Worm (Caenorhabditis elegans): Measurements from ENCODE around the gene C44H4.4.

C44H4.4 gene

DNA sequence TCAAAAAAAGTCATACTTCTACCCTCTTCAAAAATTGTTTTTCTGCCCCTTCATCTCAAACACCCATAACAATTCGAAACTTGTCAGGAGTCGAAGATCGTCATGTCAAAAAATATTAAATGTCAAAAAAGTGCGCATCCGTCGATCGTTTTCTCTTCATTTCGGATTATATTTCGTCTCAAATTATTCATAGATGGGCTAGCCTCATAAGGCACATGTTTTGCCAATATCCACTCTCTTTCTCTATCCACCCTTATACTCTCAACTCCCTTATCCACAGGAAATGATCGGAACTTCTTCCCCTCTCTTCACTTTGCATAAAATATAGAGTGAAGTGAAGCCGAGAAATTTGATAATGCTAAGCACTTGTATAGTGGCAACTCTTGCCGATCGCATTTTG is 44.8 kb upstream of the C44H4.4 start:
- no peak for TF ChIP-seq efl-1 (optimal IDR thresholded peaks at IDR 0.05)
- peak in 1 of 2 experiments; percentile 20 for TF ChIP-seq efl-1 (GFP tag; optimal IDR thresholded peaks at IDR 0.05 in 1 of 2)
- no peak for TF ChIP-seq unc-62 (GFP tag; optimal IDR thresholded peaks at IDR 0.05)
- TF ChIP-seq unc-30 (tag; optimal IDR thresholded peaks at IDR 0.05), result no peak
- TF ChIP-seq sup-37 (GFP tag; optimal IDR thresholded peaks at IDR 0.05), result no peak
- peak; percentile 38 for TF ChIP-seq lin-14 (GFP tag; optimal IDR thresholded peaks at IDR 0.05)
- TF ChIP-seq unc-98 (GFP tag; IDR thresholded peaks at IDR 0.05), result no peak
- TF ChIP-seq fkh-4 (tag; optimal IDR thresholded peaks at IDR 0.05; ENCODE audit: borderline replicate concordance), result no peak
- no peak for TF ChIP-seq pax-3 (tag; optimal IDR thresholded peaks at IDR 0.05)
- TF ChIP-seq nhr-85 (tag), result no peak
- TF ChIP-seq lin-13 (GFP tag; optimal IDR thresholded peaks at IDR 0.05), result no peak
- no peak for TF ChIP-seq nhr-76 (tag; optimal IDR thresholded peaks at IDR 0.05)
- no peak for TF ChIP-seq fkh-10 (GFP tag; optimal IDR thresholded peaks at IDR 0.05)
- no peak for TF ChIP-seq isw-1 (GFP tag; IDR thresholded peaks at IDR 0.05)
- TF ChIP-seq ces-1 (GFP tag; optimal IDR thresholded peaks at IDR 0.05), result no peak
- no peak for TF ChIP-seq egl-27 (tag; optimal IDR thresholded peaks at IDR 0.05)
- TF ChIP-seq dpl-1 (GFP tag; optimal IDR thresholded peaks at IDR 0.05), result no peak
- peak; percentile 1 for TF ChIP-seq fkh-8 (tag; optimal IDR thresholded peaks at IDR 0.05)
- no peak for TF ChIP-seq nhr-28 (tag; optimal IDR thresholded peaks at IDR 0.05)
- no peak for TF ChIP-seq ceh-90 (tag; optimal IDR thresholded peaks at IDR 0.05)
- TF ChIP-seq skn-1 (tag; optimal IDR thresholded peaks at IDR 0.05), result no peak

DNA sequence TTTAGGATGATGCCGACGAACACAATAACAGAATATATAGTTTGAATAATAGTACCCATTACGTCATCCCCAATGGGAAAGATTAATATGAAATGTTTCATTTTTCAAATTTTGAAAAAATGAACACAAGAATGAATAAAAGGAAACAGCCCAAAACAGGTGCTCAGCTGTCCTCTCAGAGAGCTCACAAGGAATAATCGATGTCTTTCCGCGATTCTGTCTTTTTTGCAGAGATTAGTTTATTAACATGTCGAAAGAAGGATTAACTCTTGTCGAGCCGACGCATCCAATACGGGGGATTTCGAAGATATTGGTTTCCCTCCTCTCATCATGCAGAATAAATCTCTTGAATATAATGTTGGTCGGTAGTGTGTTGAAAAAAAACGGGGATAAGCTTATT is 39.9 kb upstream of the C44H4.4 start, which contains the start of gene F54E4.2:
F54E4.2 (minus strand) TSS at position 101 of the 400 bp plus-strand sequence.
- TF ChIP-seq ztf-11 (tag; optimal IDR thresholded peaks at IDR 0.05) (no peak), dsc-1 (tag; optimal IDR thresholded peaks at IDR 0.05) (peak; percentile 55)

DNA sequence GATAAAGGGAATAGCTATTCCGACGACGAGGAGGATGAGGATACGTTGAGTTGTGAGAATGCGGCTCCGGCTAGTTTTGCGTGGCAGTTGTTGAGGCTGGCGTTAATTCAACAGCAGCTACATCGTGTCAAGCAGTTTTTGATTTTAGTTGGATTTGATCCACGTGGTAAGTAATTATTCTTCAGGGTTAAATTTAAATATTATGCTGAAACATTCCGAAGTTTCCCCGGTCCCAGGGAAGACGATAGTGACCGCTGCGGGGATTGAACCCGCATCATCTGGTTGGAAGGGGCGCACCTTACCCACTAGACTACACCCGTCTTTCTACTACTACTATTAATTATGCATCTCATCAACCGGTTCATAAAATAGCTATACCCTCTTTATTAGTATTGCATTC is 32.3 kb upstream of the C44H4.4 start:
- TF ChIP-seq nhr-47 (tag; optimal IDR thresholded peaks at IDR 0.05), result no peak
- TF ChIP-seq fkh-4 (tag; optimal IDR thresholded peaks at IDR 0.05; ENCODE audit: borderline replicate concordance), result no peak
- TF ChIP-seq ceh-82 (tag; optimal IDR thresholded peaks at IDR 0.05), result no peak
- TF ChIP-seq mdl-1 (tag; optimal IDR thresholded peaks at IDR 0.05), result no peak
- no peak for TF ChIP-seq snpc-4 (tag; optimal IDR thresholded peaks at IDR 0.05)
- no peak for TF ChIP-seq nhr-77 (tag; optimal IDR thresholded peaks at IDR 0.05)
- TF ChIP-seq unc-86 (tag; optimal IDR thresholded peaks at IDR 0.05), result no peak

DNA sequence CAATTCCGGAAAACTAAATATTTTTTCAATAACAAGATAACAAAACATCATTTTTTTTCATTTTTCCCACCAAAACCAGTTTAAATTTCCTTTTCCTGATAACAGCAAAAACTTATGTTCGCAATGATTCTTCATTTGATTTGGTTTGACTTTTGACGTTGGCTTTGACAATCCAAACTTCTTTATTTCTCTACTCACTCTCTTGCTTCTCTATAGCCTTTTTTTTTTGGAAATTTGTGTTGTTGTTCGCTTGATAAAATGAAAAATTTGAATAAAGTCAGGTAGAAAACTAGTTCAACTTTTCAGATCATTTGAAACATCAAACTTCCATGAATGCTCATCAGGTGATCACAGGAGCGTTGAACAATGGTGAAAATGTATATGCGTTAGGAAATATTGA is 22.2 kb upstream of the C44H4.4 start, which contains the start of gene rbc-1:
rbc-1 (plus strand) TSS at position 301 of the 400 bp plus-strand sequence.
- TF ChIP-seq rnt-1 (tag; optimal IDR thresholded peaks at IDR 0.05), result no peak
- TF ChIP-seq ceh-88 (GFP tag; IDR thresholded peaks at IDR 0.05), result no peak
- no peak for TF ChIP-seq mef-2 (tag; optimal IDR thresholded peaks at IDR 0.05)
- TF ChIP-seq nhr-20 (tag; optimal IDR thresholded peaks at IDR 0.05), result no peak
- no peak for TF ChIP-seq mep-1 (tag; optimal IDR thresholded peaks at IDR 0.05)
- no peak for TF ChIP-seq nhr-237 (tag; optimal IDR thresholded peaks at IDR 0.05)
- TF ChIP-seq C16A3.4 (tag; optimal IDR thresholded peaks at IDR 0.05), result no peak
- TF ChIP-seq C34B4.2 (tag; optimal IDR thresholded peaks at IDR 0.05), result no peak
- no peak for TF ChIP-seq aly-2 (tag; optimal IDR thresholded peaks at IDR 0.05)
- no peak for TF ChIP-seq F16B12.6 (tag; optimal IDR thresholded peaks at IDR 0.05)
